Worm (Caenorhabditis elegans) whole organism, L2 larva: Measurements from ENCODE around the gene srw-141.

Experiments
- C34F6.9 ChIP-seq: fragments of 150-350 bp; optimal IDR thresholded peaks from 2 replicates; lab custom pipeline; 2014; ENCODE audit warnings: missing biosample characterization, missing genetic modification characterization
- R02D3.7 ChIP-seq: fragments of 150-350 bp; optimal IDR thresholded peaks from 2 replicates; lab custom pipeline; 2014; ENCODE audit warnings: missing biosample characterization, missing genetic modification characterization
- Y55F3AM.14 ChIP-seq: fragments of 200-800 bp; sonication (Bioruptor generic); optimal IDR thresholded peaks from 2 replicates; lab custom pipeline; 2018; ENCODE audit warnings: mild to moderate bottlenecking, missing genetic modification characterization, missing compliant biosample characterization
- aly-2 ChIP-seq: fragments of 150-350 bp; optimal IDR thresholded peaks from 2 replicates; lab custom pipeline; 2014; ENCODE audit warnings: missing biosample characterization, missing genetic modification characterization
- ama-1 ChIP-seq: fragments of 150-350 bp; optimal IDR thresholded peaks from 2 replicates; lab custom pipeline; 2018; ENCODE audit warnings: inconsistent platforms
- blmp-1 ChIP-seq: sonication (generic microtip); optimal IDR thresholded peaks from 2 replicates; lab custom pipeline; 2017; ENCODE audit warnings: missing genetic modification characterization, mild to moderate bottlenecking, missing compliant biosample characterization, antibody characterized with exemption, moderate library complexity; ENCODE audit not compliant: insufficient read depth
- crh-2 ChIP-seq: sonication (generic microtip); optimal IDR thresholded peaks from 2 replicates; lab custom pipeline; 2017; ENCODE audit warnings: missing biosample characterization, missing genetic modification characterization
- dmd-4 ChIP-seq: sonication (generic microtip); optimal IDR thresholded peaks from 2 replicates; lab custom pipeline; 2017; ENCODE audit warnings: missing biosample characterization, missing genetic modification characterization
- egl-27 ChIP-seq: sonication (generic microtip); optimal IDR thresholded peaks from 3 replicates; lab custom pipeline; 2017; ENCODE audit warnings: missing biosample characterization, missing genetic modification reagents, missing genetic modification characterization
- gmeb-1 ChIP-seq: fragments of 150-350 bp; optimal IDR thresholded peaks from 2 replicates; lab custom pipeline; 2014; ENCODE audit warnings: missing biosample characterization, missing genetic modification characterization
- lin-11 ChIP-seq: fragments of 150-350 bp; sonication (generic microtip); optimal IDR thresholded peaks from 2 replicates; lab custom pipeline; 2014; ENCODE audit warnings: missing biosample characterization, missing genetic modification characterization, inconsistent platforms, mixed read lengths
- lin-13 ChIP-seq: fragments of 150-350 bp; optimal IDR thresholded peaks from 2 replicates; lab custom pipeline; 2014; ENCODE audit warnings: missing biosample characterization, missing genetic modification reagents, missing genetic modification characterization
- lin-39 ChIP-seq: fragments of 150-350 bp; optimal IDR thresholded peaks from 2 replicates; lab custom pipeline; 2014; ENCODE audit warnings: missing biosample characterization, missing genetic modification reagents, missing genetic modification characterization
- lsy-2 ChIP-seq, 2 experiments: fragments of 150-350 bp in 1 of 2; sonication (generic microtip) in 1 of 2; optimal IDR thresholded peaks; 2 replicates each; lab custom pipeline; 2014 to 2017; ENCODE audit warnings: missing biosample characterization in 2 of 2, missing genetic modification characterization in 2 of 2
- mab-5 ChIP-seq: fragments of 150-350 bp; optimal IDR thresholded peaks from 2 replicates; lab custom pipeline; 2014; ENCODE audit warnings: missing biosample characterization, missing genetic modification characterization
- mbf-1 ChIP-seq: sonication (generic microtip); optimal IDR thresholded peaks from 2 replicates; lab custom pipeline; 2017; ENCODE audit warnings: missing biosample characterization, missing genetic modification characterization
- mdl-1 ChIP-seq, 2 experiments: fragments of 150-350 bp in 1 of 2; sonication (generic microtip) in 1 of 2; optimal IDR thresholded peaks; 2 replicates each; lab custom pipeline; 2017; ENCODE audit warnings: missing biosample characterization in 2 of 2, missing genetic modification characterization in 2 of 2
- nhr-10 ChIP-seq: sonication (generic microtip); optimal IDR thresholded peaks from 2 replicates; lab custom pipeline; 2017; ENCODE audit warnings: missing biosample characterization, missing genetic modification characterization
- nhr-12 ChIP-seq: fragments of 150-350 bp; optimal IDR thresholded peaks from 2 replicates; lab custom pipeline; 2014; ENCODE audit warnings: missing biosample characterization, missing genetic modification characterization
- nhr-21 ChIP-seq: fragments of 150-350 bp; optimal IDR thresholded peaks from 2 replicates; lab custom pipeline; 2014; ENCODE audit warnings: missing biosample characterization, missing genetic modification characterization
- nhr-23 ChIP-seq: fragments of 150-350 bp; optimal IDR thresholded peaks from 2 replicates; lab custom pipeline; 2014; ENCODE audit warnings: missing biosample characterization, missing genetic modification reagents, missing genetic modification characterization
- nhr-237 ChIP-seq: fragments of 150-350 bp; optimal IDR thresholded peaks from 2 replicates; lab custom pipeline; 2014; ENCODE audit warnings: missing biosample characterization, missing genetic modification characterization
- nhr-25 ChIP-seq: fragments of 150-350 bp; sonication (generic microtip); optimal IDR thresholded peaks from 3 replicates; lab custom pipeline; 2014; ENCODE audit warnings: missing biosample characterization, missing genetic modification characterization
- nhr-6 ChIP-seq: fragments of 150-350 bp; optimal IDR thresholded peaks from 2 replicates; lab custom pipeline; 2014; ENCODE audit warnings: missing biosample characterization, missing genetic modification characterization
- nhr-77 ChIP-seq: fragments of 150-350 bp; optimal IDR thresholded peaks from 2 replicates; lab custom pipeline; 2014; ENCODE audit warnings: missing biosample characterization, missing genetic modification characterization
- peb-1 ChIP-seq: fragments of 150-350 bp; optimal IDR thresholded peaks from 2 replicates; lab custom pipeline; 2014; ENCODE audit warnings: missing biosample characterization, missing genetic modification characterization
- sem-4 ChIP-seq: fragments of 150-350 bp; optimal IDR thresholded peaks from 2 replicates; lab custom pipeline; 2014; ENCODE audit warnings: missing biosample characterization, missing genetic modification reagents, missing genetic modification characterization
- skn-1 ChIP-seq: sonication (generic microtip); optimal IDR thresholded peaks from 2 replicates; lab custom pipeline; 2017; ENCODE audit warnings: missing biosample characterization, missing genetic modification characterization
- sma-3 ChIP-seq: sonication (generic microtip); optimal IDR thresholded peaks from 2 replicates; lab custom pipeline; 2016; ENCODE audit warnings: missing genetic modification reagents, missing genetic modification characterization, missing compliant biosample characterization
- sma-9 ChIP-seq, 2 experiments: fragments of 150-350 bp in 1 of 2; sonication (generic microtip) in 1 of 2; optimal IDR thresholded peaks; 2 replicates each; lab custom pipeline; 2014 to 2016; ENCODE audit warnings: missing genetic modification characterization in 2 of 2, mild to moderate bottlenecking in 1 of 2, missing biosample characterization in 1 of 2, missing compliant biosample characterization in 1 of 2, missing genetic modification reagents in 1 of 2, moderate library complexity in 1 of 2
- snpc-4 ChIP-seq: fragments of 150-350 bp; optimal IDR thresholded peaks from 2 replicates; lab custom pipeline; 2014; ENCODE audit warnings: missing biosample characterization, missing genetic modification characterization
- unc-39 ChIP-seq: fragments of 150-350 bp; optimal IDR thresholded peaks from 2 replicates; lab custom pipeline; 2014; ENCODE audit warnings: missing biosample characterization, missing genetic modification characterization
- unc-62 ChIP-seq: fragments of 150-350 bp; optimal IDR thresholded peaks from 2 replicates; lab custom pipeline; 2014; ENCODE audit warnings: missing biosample characterization, missing genetic modification reagents, missing genetic modification characterization
- zag-1 ChIP-seq: fragments of 150-350 bp; optimal IDR thresholded peaks from 2 replicates; lab custom pipeline; 2014; ENCODE audit warnings: missing biosample characterization, missing genetic modification characterization
- ztf-4 ChIP-seq: fragments of 150-350 bp; optimal IDR thresholded peaks from 2 replicates; lab custom pipeline; 2014; ENCODE audit warnings: missing biosample characterization, missing genetic modification characterization

The srw-141 gene

ce11 chrV:2922594-2922993 lies 15.8 kb downstream of the srw-141 start, which contains the start of gene srh-38:
TSS of gene srh-38 (minus strand) at chrV:2922694.
- no peak for TF ChIP-seq aly-2
- no peak for TF ChIP-seq unc-39 (tag; lab: Kevin White, UChicago)
- no peak for TF ChIP-seq dmd-4 (tag; lab: Kevin White, UChicago)
- no peak for TF ChIP-seq nhr-23 (tag; lab: Kevin White, UChicago)
- TF ChIP-seq crh-2 (tag; lab: Kevin White, UChicago), result no peak
- no peak for TF ChIP-seq lin-11
- no peak for TF ChIP-seq lsy-2 (tag; optimal IDR thresholded peaks at IDR 0.05; lab: Kevin White, UChicago)
- TF ChIP-seq skn-1, result no peak
- TF ChIP-seq unc-62 (GFP tag; lab: Kevin White, UChicago), result no peak
- no peak for TF ChIP-seq blmp-1 (tag; lab: Kevin White, UChicago)
- TF ChIP-seq lin-13 (GFP tag; lab: Kevin White, UChicago), result no peak
- no peak for TF ChIP-seq lin-39 (tag; lab: Kevin White, UChicago)
- TF ChIP-seq mdl-1 (tag; optimal IDR thresholded peaks at IDR 0.05; lab: Kevin White, UChicago), result no peak
- no peak for TF ChIP-seq ztf-4 (tag; lab: Kevin White, UChicago)
- TF ChIP-seq zag-1 (tag; lab: Kevin White, UChicago), result no peak
- TF ChIP-seq snpc-4 (tag; lab: Kevin White, UChicago), result no peak
- TF ChIP-seq mab-5 (tag; lab: Kevin White, UChicago), result no peak
- no peak for TF ChIP-seq Y55F3AM.14 (GFP tag; lab: Kevin White, UChicago)

- TF ChIP-seq C34F6.9 (tag; lab: Kevin White, UChicago) (no peak), unc-39 (tag; lab: Kevin White, UChicago) (no peak), nhr-12 (no peak), gmeb-1 (no peak)
Measured at ce11 chrV:2920125-2920524, 18.3 kb downstream of the srw-141 start.

DNA sequence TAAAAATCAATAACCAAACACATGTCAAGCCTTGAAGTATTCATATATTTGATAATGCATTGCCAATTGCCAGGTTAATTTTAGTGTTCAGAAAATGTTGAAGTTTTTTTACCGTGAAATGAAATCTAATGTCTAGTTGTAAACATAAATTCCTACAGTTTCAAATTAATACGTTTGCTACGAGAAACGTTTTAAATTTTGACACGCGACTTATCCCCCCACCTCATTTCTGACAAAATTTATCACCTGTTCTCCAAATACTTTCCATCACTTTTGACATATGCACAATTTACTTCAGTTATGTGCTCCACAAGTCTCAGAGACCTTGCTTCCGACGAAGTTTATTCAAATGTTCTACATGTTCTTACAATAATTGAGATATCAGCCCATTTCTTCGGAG lies 24.4 kb downstream of the srw-141 start, which contains the start of gene srh-146:
Gene srh-146 (plus strand): TSS at position 301 of the 400 bp plus-strand sequence.
- TF ChIP-seq sma-9 (GFP tag; optimal IDR thresholded peaks at IDR 0.05; lab: Kevin White, UChicago) (no peak), sma-9 (tag; optimal IDR thresholded peaks at IDR 0.05; lab: Kevin White, UChicago) (no peak), nhr-25 (tag; lab: Kevin White, UChicago) (no peak), nhr-10 (tag; lab: Kevin White, UChicago) (no peak), mbf-1 (no peak), nhr-21 (no peak), R02D3.7 (tag; lab: Kevin White, UChicago) (no peak), ztf-4 (tag; lab: Kevin White, UChicago) (no peak), nhr-237 (no peak), sem-4 (tag; lab: Kevin White, UChicago) (no peak), gmeb-1 (no peak), ama-1 (lab: Kevin White, UChicago) (no peak), lin-13 (GFP tag; lab: Kevin White, UChicago) (no peak)

DNA sequence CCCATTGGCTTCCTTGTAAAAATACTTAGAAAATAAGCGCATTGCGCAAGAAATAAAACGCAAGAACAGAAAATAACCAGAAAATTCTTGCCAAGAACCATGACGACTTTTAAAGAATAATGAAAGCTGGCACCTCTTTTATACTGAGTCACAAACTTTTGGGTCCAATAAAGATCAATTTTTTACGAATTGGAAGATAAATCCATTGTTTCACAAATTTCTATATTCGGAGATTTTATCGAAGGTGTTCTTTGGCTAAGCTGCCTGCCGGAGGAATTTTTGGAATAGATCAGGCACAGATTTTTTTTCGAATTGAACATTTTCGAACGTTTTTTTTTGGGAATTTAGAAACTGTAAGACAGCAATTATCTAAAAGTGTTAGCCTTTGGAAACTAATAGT lies 25.5 kb downstream of the srw-141 start, which contains the start of gene C31B8.9:
Gene C31B8.9 (minus strand): TSS at position 101 of the 400 bp plus-strand sequence.
- TF ChIP-seq nhr-12, result no peak
- no peak for TF ChIP-seq lin-39 (tag; lab: Kevin White, UChicago)
- TF ChIP-seq ztf-4 (tag; lab: Kevin White, UChicago), result no peak
- no peak for TF ChIP-seq nhr-6 (tag; lab: Kevin White, UChicago)

ce11 chrV:2909525-2909924 lies 28.9 kb downstream of the srw-141 start, which contains the start of gene zmp-3:
TSS of gene zmp-3 (minus strand) at chrV:2909625.
- TF ChIP-seq unc-39 (tag; lab: Kevin White, UChicago) (no peak), C34F6.9 (tag; lab: Kevin White, UChicago) (no peak), egl-27 (tag; lab: Kevin White, UChicago) (no peak), nhr-23 (tag; lab: Kevin White, UChicago) (no peak), peb-1 (no peak), nhr-237 (no peak)

ce11 chrV:2903227-2903626 lies 35.2 kb downstream of the srw-141 start, which contains the start of gene C31B8.7:
TSS of gene C31B8.7 (minus strand) at chrV:2903327.
- TF ChIP-seq nhr-77 (tag; lab: Kevin White, UChicago) (no peak), zag-1 (tag; lab: Kevin White, UChicago) (no peak), sma-3 (GFP tag; lab: Kevin White, UChicago) (no peak), lin-39 (tag; lab: Kevin White, UChicago) (no peak), nhr-10 (tag; lab: Kevin White, UChicago) (no peak), lin-13 (GFP tag; lab: Kevin White, UChicago) (no peak), nhr-23 (tag; lab: Kevin White, UChicago) (no peak)
